Fruit fly (Drosophila melanogaster) whole organism, pupa: ENCODE measurements around the gene CG5541.

ENCODE experiments used
- CG10348 ChIP-seq: fragments of 200-800 bp; sonication (Bioruptor generic); IDR thresholded peaks from 2 replicates; pipeline ENCODE4 v1.3.6; 2022; ENCODE audit warnings: missing biosample characterization, missing genetic modification characterization
- CG12605 ChIP-seq: fragments of 200-800 bp; sonication (Bioruptor generic); IDR thresholded peaks from 2 replicates; pipeline ENCODE4 v1.3.6; 2022; ENCODE audit warnings: missing biosample characterization, missing genetic modification characterization
- CG13204 ChIP-seq: fragments of 200-800 bp; sonication (Bioruptor generic); optimal IDR thresholded peaks from 2 replicates; lab custom pipeline; 2018; ENCODE audit warnings: missing biosample characterization, mild to moderate bottlenecking, missing genetic modification characterization, moderate library complexity
- CG14655 ChIP-seq: fragments of 200-800 bp; sonication (Bioruptor generic); optimal IDR thresholded peaks from 3 replicates; lab custom pipeline; 2017; ENCODE audit warnings: mild to moderate bottlenecking, missing biosample characterization, missing genetic modification reagents, missing genetic modification characterization
- CG15710 ChIP-seq: fragments of 200-800 bp; sonication (Bioruptor generic); optimal IDR thresholded peaks from 2 replicates; lab custom pipeline; 2018; ENCODE audit warnings: missing biosample characterization, mild to moderate bottlenecking, missing genetic modification characterization, moderate library complexity
- CG17806 ChIP-seq: fragments of 200-800 bp; sonication (Bioruptor generic); optimal IDR thresholded peaks from 2 replicates; lab custom pipeline; 2018; ENCODE audit warnings: missing biosample characterization, mild to moderate bottlenecking, missing genetic modification characterization, moderate library complexity
- CG32121 ChIP-seq: fragments of 200-800 bp; sonication (Bioruptor generic); IDR thresholded peaks from 2 replicates; pipeline ENCODE4 v1.3.6; 2022; ENCODE audit warnings: missing biosample characterization, missing genetic modification characterization
- CG34367 ChIP-seq: fragments of 200-800 bp; sonication (Bioruptor generic); optimal IDR thresholded peaks from 2 replicates; lab custom pipeline; 2018; ENCODE audit warnings: missing biosample characterization, mild to moderate bottlenecking, missing genetic modification characterization
- CG4496 ChIP-seq: fragments of 200-800 bp; sonication (Bioruptor generic); IDR thresholded peaks from 3 replicates; pipeline ENCODE4 v1.3.6; 2022; ENCODE audit warnings: missing biosample characterization, missing genetic modification characterization
- CG8159 ChIP-seq: fragments of 200-800 bp; sonication (Bioruptor generic); optimal IDR thresholded peaks from 3 replicates; lab custom pipeline; 2018; ENCODE audit warnings: missing biosample characterization, mild to moderate bottlenecking, missing genetic modification characterization, moderate library complexity
- CG8301 ChIP-seq: fragments of 200-800 bp; sonication (Bioruptor generic); optimal IDR thresholded peaks from 2 replicates; lab custom pipeline; 2018; ENCODE audit warnings: missing biosample characterization, mild to moderate bottlenecking, missing genetic modification characterization
- CG9948 ChIP-seq: fragments of 200-800 bp; sonication (Bioruptor generic); optimal IDR thresholded peaks from 2 replicates; lab custom pipeline; 2018; ENCODE audit warnings: missing biosample characterization, mild to moderate bottlenecking, missing genetic modification characterization, moderate library complexity
- D1 ChIP-seq: fragments of 200-800 bp; sonication (Bioruptor generic); optimal IDR thresholded peaks from 2 replicates; lab custom pipeline; 2018; ENCODE audit warnings: missing biosample characterization, mild to moderate bottlenecking, missing genetic modification characterization, moderate library complexity
- EcR ChIP-seq: fragments of 200-800 bp; sonication (Bioruptor generic); optimal IDR thresholded peaks from 3 replicates; lab custom pipeline; 2019; ENCODE audit warnings: missing biosample characterization, missing genetic modification characterization, mild to moderate bottlenecking, moderate library complexity, missing genetic modification reagents
- Ets98B ChIP-seq: fragments of 200-800 bp; sonication (Bioruptor generic); IDR thresholded peaks from 2 replicates; pipeline ENCODE4 v1.3.6; 2022; ENCODE audit warnings: missing biosample characterization, missing genetic modification characterization
- Pif1A ChIP-seq: fragments of 200-800 bp; sonication (Bioruptor generic); optimal IDR thresholded peaks from 3 replicates; lab custom pipeline; 2016; ENCODE audit warnings: missing biosample characterization, missing genetic modification characterization
- Pif1B ChIP-seq: fragments of 200-800 bp; sonication (Bioruptor generic); optimal IDR thresholded peaks from 3 replicates; lab custom pipeline; 2016; ENCODE audit warnings: missing biosample characterization, missing genetic modification characterization
- Snoo ChIP-seq: fragments of 200-800 bp; sonication (Bioruptor generic); optimal IDR thresholded peaks from 3 replicates; lab custom pipeline; 2017; ENCODE audit warnings: missing biosample characterization, mild to moderate bottlenecking, missing genetic modification characterization, inconsistent platforms
- fd96Ca ChIP-seq: fragments of 200-800 bp; sonication (Bioruptor generic); IDR thresholded peaks from 3 replicates; pipeline ENCODE4 v1.3.6; 2022; ENCODE audit warnings: missing biosample characterization, missing genetic modification characterization
- gl ChIP-seq: fragments of 200-800 bp; sonication (Bioruptor generic); optimal IDR thresholded peaks from 2 replicates; lab custom pipeline; 2018; ENCODE audit warnings: missing biosample characterization, mild to moderate bottlenecking, missing genetic modification characterization
- rn ChIP-seq: fragments of 200-800 bp; sonication (Bioruptor generic); IDR thresholded peaks from 2 replicates; pipeline ENCODE4 v1.3.6; 2022; ENCODE audit warnings: missing biosample characterization, missing genetic modification characterization

Gene CG5541

DNA sequence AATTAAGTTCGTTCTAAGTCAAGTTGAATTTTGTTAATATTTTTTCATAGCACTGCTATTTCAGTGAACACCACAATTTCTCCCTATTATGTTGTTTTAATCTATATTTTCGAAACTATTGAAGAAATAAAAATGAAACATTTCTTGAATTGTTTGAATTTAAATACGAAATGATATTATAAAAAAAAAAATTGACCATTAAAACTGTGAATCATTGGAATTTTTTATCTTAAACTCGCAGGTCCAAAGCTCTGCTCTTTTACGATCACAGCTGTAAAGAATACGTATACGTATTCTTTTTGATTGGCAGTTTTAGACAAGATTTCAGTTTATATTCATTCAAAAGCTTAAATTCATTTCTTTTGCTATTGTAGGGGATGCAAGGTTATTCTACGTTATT is 20.5 kb upstream of the CG5541 start:
- TF ChIP-seq CG17806 (tag; lab: Kevin White, UChicago) (no peak), Pif1B (GFP tag; lab: Kevin White, UChicago) (no peak), CG8301 (tag; lab: Kevin White, UChicago) (no peak), Snoo (tag; lab: Kevin White, UChicago) (no peak), CG4496 (no peak), CG13204 (GFP tag; lab: Kevin White, UChicago) (no peak), CG14655 (GFP tag; lab: Kevin White, UChicago) (no peak), CG10348 (GFP tag; lab: Robert Waterston, UW) (no peak), Ets98B (no peak), CG32121 (GFP tag; lab: Robert Waterston, UW) (no peak), CG34367 (no peak), CG12605 (GFP tag; lab: Robert Waterston, UW) (no peak), fd96Ca (GFP tag; lab: Robert Waterston, UW) (no peak), D1 (no peak), rn (no peak), Pif1A (GFP tag; lab: Kevin White, UChicago) (no peak), CG8159 (no peak), CG9948 (tag; lab: Kevin White, UChicago) (no peak), gl (tag; lab: Kevin White, UChicago) (no peak), CG15710 (no peak)

DNA sequence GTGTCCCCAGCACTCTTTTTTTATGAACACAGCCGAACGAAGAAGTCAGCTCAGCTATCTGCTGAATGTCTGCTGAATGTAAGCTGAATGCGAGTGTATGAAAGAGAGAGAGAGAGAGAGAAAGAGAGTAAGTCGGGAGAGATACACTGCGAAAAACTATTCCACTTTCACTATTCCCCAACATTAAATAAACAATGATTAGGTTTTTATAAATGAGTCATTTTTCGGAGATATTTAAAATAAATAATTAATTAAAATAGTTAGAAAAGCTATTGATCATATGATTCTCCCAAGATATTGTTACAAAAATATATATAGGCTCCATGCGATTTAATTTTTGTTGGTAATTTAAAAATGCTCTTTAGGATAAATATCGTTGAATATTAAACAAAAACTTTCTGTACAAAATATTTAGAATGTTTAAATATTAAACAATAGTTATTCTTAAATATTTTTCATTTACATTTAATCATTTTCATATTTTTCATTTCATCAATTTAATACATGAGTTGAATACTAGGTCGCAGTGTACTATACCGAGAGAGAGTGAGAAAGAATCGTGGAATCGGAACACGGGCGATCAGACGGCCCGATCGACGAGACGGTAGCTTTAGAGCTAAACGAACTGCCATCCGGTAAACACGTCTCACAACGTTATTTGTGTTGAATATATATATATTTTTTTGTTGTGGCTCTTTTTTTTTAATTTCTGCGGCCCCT is 19.9 kb upstream of the CG5541 start, which contains the start of gene be:
Gene be, plus strand, starts transcription at position 611 of the 720 bp plus-strand sequence.
- TF ChIP-seq CG10348 (GFP tag; lab: Robert Waterston, UW) (no peak), CG4496 (0 out of 3 replicates have a peak, but pooled peaks have one; percentile 33), CG8159 (peak; percentile 83), CG12605 (GFP tag; lab: Robert Waterston, UW) (0 out of 2 replicates have a peak, but pooled peaks have one; percentile 10), D1 (peak; percentile 44), fd96Ca (GFP tag; lab: Robert Waterston, UW) (peak; percentile 28; the same call in 1 of the 3 replicates), Pif1A (GFP tag; lab: Kevin White, UChicago) (peak; percentile 25), CG15710 (peak; percentile 79), CG8301 (tag; lab: Kevin White, UChicago) (no peak), Ets98B (peak; percentile 9; the same call in 1 of the 2 replicates), CG9948 (tag; lab: Kevin White, UChicago) (peak; percentile 71), EcR (GFP tag; lab: Kevin White, UChicago) (peak; percentile 40), CG32121 (GFP tag; lab: Robert Waterston, UW) (0 out of 2 replicates have a peak, but pooled peaks have one; percentile 27), CG34367 (no peak), rn (no peak), CG13204 (GFP tag; lab: Kevin White, UChicago) (no peak), CG17806 (tag; lab: Kevin White, UChicago) (peak; percentile 54), Pif1B (GFP tag; lab: Kevin White, UChicago) (peak; percentile 23), gl (tag; lab: Kevin White, UChicago) (peak; percentile 10), Snoo (tag; lab: Kevin White, UChicago) (peak; percentile 66), CG14655 (GFP tag; lab: Kevin White, UChicago) (peak; percentile 55)
- TF ChIP-seq, all 21 proteins: peak for 16

DNA sequence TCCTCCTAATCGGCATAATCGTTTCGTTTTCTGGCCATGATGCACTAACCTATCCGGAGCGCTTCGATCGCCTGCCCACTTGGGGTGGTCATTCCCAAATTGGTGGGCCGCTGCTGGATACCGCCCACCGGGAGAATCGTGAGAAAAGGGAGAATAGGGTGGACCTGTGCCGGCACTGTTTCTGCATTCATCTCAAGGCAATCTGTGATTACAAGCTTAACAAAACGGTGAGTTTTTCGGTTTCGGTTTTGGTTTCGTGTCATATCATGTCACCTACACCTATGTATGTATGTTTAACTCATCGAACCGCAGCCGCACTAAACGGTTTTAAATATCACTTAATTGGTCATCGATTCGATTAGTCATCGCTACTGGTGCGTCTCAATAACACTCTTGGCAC is 19.2 kb upstream of the CG5541 start:
- TF ChIP-seq gl (tag; lab: Kevin White, UChicago) (no peak), D1 (no peak), CG8301 (tag; lab: Kevin White, UChicago) (no peak), Pif1A (GFP tag; lab: Kevin White, UChicago) (no peak), CG8159 (peak; percentile 79), CG12605 (GFP tag; lab: Robert Waterston, UW) (no peak)

DNA sequence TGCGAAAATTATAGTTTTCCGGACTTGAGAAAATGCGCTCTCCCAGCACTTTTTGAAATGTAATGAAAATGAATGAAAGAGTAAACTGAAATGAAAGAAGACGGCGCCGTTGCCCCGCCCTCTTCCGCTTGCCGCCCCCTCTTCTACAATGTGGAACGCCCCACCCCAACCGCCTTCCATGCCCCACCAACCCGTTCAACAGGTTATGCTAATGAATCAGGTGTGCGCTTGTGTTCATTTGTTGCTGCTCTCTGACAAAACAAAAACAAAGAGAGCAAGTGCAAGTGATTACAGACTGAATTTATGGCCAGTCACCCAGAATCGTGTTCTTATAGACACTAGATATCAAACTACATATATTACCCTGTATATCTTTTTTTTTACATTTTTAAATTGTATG is 18.2 kb upstream of the CG5541 start:
- peak; percentile 45; the same call in 1 of the 2 replicates for TF ChIP-seq CG12605 (GFP tag; lab: Robert Waterston, UW)
- no peak for TF ChIP-seq CG8159
- TF ChIP-seq CG14655 (GFP tag; lab: Kevin White, UChicago): no peak
- no peak for TF ChIP-seq fd96Ca (GFP tag; lab: Robert Waterston, UW)
- no peak for TF ChIP-seq CG34367
- no peak for TF ChIP-seq CG9948 (tag; lab: Kevin White, UChicago)
- TF ChIP-seq gl (tag; lab: Kevin White, UChicago): no peak
- no peak for TF ChIP-seq Pif1B (GFP tag; lab: Kevin White, UChicago)
- TF ChIP-seq D1: no peak
- no peak for TF ChIP-seq CG10348 (GFP tag; lab: Robert Waterston, UW)
- TF ChIP-seq CG13204 (GFP tag; lab: Kevin White, UChicago): peak; percentile 60
- no peak for TF ChIP-seq CG15710
- peak; percentile 29; the same call in 1 of the 2 replicates for TF ChIP-seq CG32121 (GFP tag; lab: Robert Waterston, UW)
- TF ChIP-seq Ets98B: peak; percentile 45; the same call in 1 of the 2 replicates
- TF ChIP-seq rn: no peak
- no peak for TF ChIP-seq CG17806 (tag; lab: Kevin White, UChicago)
- TF ChIP-seq Pif1A (GFP tag; lab: Kevin White, UChicago): no peak
- no peak for TF ChIP-seq Snoo (tag; lab: Kevin White, UChicago)
- peak; percentile 44 for TF ChIP-seq EcR (GFP tag; lab: Kevin White, UChicago)
- TF ChIP-seq CG8301 (tag; lab: Kevin White, UChicago): no peak
- TF ChIP-seq CG4496: peak; percentile 37; the same call in 1 of the 3 replicates
- TF ChIP-seq, all 21 proteins: peak for 6

DNA sequence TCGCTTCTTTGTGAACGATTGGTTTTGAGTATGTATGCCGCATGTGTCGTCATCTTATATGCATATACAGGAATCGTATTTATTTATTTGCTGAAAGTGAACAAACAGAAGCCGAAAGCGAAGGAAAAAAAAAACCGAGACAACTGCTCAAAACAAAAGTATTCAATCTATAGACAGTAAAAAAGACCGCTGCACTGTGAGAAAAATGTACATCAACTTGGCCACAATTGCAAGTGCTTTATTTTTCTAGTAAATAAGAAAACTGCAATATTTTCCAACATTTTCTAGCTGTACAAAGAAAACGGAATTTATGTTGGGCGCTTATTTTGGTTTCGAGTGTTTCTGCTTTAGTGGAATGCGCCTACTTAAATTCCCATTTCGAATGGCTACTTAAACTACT is 17.0 kb upstream of the CG5541 start:
- TF ChIP-seq rn (no peak), CG4496 (peak; percentile 69), CG8159 (peak; percentile 30), CG12605 (GFP tag; lab: Robert Waterston, UW) (0 out of 2 replicates have a peak, but pooled peaks have one; percentile 24), CG14655 (GFP tag; lab: Kevin White, UChicago) (peak; percentile 44), CG9948 (tag; lab: Kevin White, UChicago) (peak; percentile 2), fd96Ca (GFP tag; lab: Robert Waterston, UW) (peak; percentile 65; the same call in 2 of the 3 replicates), Snoo (tag; lab: Kevin White, UChicago) (peak; percentile 39), CG34367 (no peak), Pif1B (GFP tag; lab: Kevin White, UChicago) (peak; percentile 38), Pif1A (GFP tag; lab: Kevin White, UChicago) (peak; percentile 37), gl (tag; lab: Kevin White, UChicago) (no peak), CG15710 (peak; percentile 16), CG32121 (GFP tag; lab: Robert Waterston, UW) (peak; percentile 50), Ets98B (peak; percentile 16; the same call in 1 of the 2 replicates), CG17806 (tag; lab: Kevin White, UChicago) (peak; percentile 25), CG8301 (tag; lab: Kevin White, UChicago) (no peak)
